Worm (Caenorhabditis elegans): Measurements from ENCODE around the gene cup-5.

Gene cup-5

ce11 chrIII:7584131-7584646 lies at the start of gene cup-5:
TSS of gene cup-5 (plus strand) at chrIII:7584181.
- no peak for TF ChIP-seq nhr-12 (tag; optimal IDR thresholded peaks at IDR 0.05)
- TF ChIP-seq mep-1 (tag; optimal IDR thresholded peaks at IDR 0.05), result peak; percentile 29
- TF ChIP-seq ces-1 (GFP tag; optimal IDR thresholded peaks at IDR 0.05), result no peak
- peak; percentile 67 for TF ChIP-seq lsy-2 (tag; optimal IDR thresholded peaks at IDR 0.05)
- TF ChIP-seq elt-3 (tag; optimal IDR thresholded peaks at IDR 0.05), result no peak
- no peak for TF ChIP-seq hlh-1 (tag; optimal IDR thresholded peaks at IDR 0.05)
- TF ChIP-seq tbx-8 (GFP tag; optimal IDR thresholded peaks at IDR 0.05), result no peak

- TF ChIP-seq elt-3 (tag; optimal IDR thresholded peaks at IDR 0.05), result no peak
- TF ChIP-seq hlh-1 (tag; optimal IDR thresholded peaks at IDR 0.05), result peak; percentile 45
- TF ChIP-seq unc-62 (GFP tag; optimal IDR thresholded peaks at IDR 0.05), result peak; percentile 82
- TF ChIP-seq lsy-2 (tag; optimal IDR thresholded peaks at IDR 0.05), result peak; percentile 29
- TF ChIP-seq unc-120 (tag; optimal IDR thresholded peaks at IDR 0.05; ENCODE audit: poor library complexity, severe bottlenecking), result peak; percentile 45
Observed at ce11 chrIII:7534648-7535047, 49.3 kb upstream of the cup-5 start.

DNA sequence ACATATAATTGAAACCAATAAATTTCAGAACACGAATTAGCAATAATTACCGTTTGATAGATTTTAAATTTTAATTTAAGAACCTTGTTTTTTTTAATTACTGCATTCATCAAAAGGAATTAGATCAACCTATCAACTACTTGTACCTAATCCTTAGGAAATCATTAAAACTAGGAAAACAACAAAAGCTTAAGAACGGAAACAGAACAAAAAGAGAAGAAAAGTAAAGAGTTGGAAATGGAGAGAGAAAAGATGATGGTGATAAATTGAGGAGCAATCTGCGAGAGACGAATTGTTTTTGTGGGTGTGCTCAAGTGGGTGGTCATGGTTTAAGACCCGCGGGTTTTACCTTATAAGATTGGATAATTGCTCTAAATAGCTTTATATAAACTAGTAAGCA lies 48.6 kb upstream of the cup-5 start:
- TF ChIP-seq ceh-39 (tag; optimal IDR thresholded peaks at IDR 0.05) (no peak), pha-4 (tag; optimal IDR thresholded peaks at IDR 0.05) (no peak), ces-1 (GFP tag; optimal IDR thresholded peaks at IDR 0.05) (no peak), hlh-1 (tag; optimal IDR thresholded peaks at IDR 0.05) (no peak), lin-13 (tag; optimal IDR thresholded peaks at IDR 0.05) (no peak), unc-39 (tag; optimal IDR thresholded peaks at IDR 0.05) (no peak), unc-120 (tag; optimal IDR thresholded peaks at IDR 0.05; ENCODE audit: poor library complexity, severe bottlenecking) (no peak), sptf-1 (tag; optimal IDR thresholded peaks at IDR 0.05) (no peak), nhr-2 (tag; optimal IDR thresholded peaks at IDR 0.05) (no peak), unc-62 (GFP tag; optimal IDR thresholded peaks at IDR 0.05) (no peak), elt-3 (tag; optimal IDR thresholded peaks at IDR 0.05) (no peak), lsy-2 (tag; optimal IDR thresholded peaks at IDR 0.05) (no peak), flh-1 (GFP tag; optimal IDR thresholded peaks at IDR 0.05) (no peak), blmp-1 (tag; optimal IDR thresholded peaks at IDR 0.05) (no peak), drap-1 (GFP tag; optimal IDR thresholded peaks at IDR 0.05) (no peak), ceh-83 (GFP tag; optimal IDR thresholded peaks at IDR 0.05) (no peak)

DNA sequence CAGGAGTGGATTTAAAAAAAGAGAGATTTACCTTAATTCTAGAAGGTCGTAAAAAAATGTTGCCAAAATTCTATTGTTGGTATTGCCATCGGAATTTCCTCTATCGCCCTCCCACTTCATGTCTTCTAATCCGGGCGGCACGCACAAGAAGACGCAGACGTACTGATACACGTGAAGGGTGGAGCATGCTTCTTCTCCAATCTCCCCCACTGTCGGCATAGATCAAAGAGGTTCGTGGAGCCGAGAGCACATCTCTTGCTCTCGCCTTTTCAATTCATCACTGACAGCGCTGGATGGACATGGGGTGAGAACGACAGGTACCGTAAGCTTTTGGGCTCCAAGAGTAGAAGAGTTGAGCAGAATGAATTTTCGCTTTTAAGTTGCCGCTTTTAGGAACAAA lies 47.4 kb upstream of the cup-5 start, which contains the start of gene lin-39:
Gene lin-39 (minus strand): TSS at position 74 of the 400 bp plus-strand sequence.
- TF ChIP-seq bed-3 (GFP tag; optimal IDR thresholded peaks at IDR 0.05) (no peak), nhr-237 (tag; optimal IDR thresholded peaks at IDR 0.05) (no peak), unc-62 (GFP tag; optimal IDR thresholded peaks at IDR 0.05) (peak; percentile 44)

ce11 chrIII:7542037-7542436 lies 41.9 kb upstream of the cup-5 start:
- no peak for TF ChIP-seq mab-5 (tag; optimal IDR thresholded peaks at IDR 0.05)
- no peak for TF ChIP-seq ceh-83 (GFP tag; optimal IDR thresholded peaks at IDR 0.05)
- TF ChIP-seq hlh-1 (tag; optimal IDR thresholded peaks at IDR 0.05), result no peak
- TF ChIP-seq flh-1 (GFP tag; optimal IDR thresholded peaks at IDR 0.05), result no peak
- TF ChIP-seq tbx-8 (GFP tag; optimal IDR thresholded peaks at IDR 0.05), result no peak
- no peak for TF ChIP-seq unc-120 (tag; optimal IDR thresholded peaks at IDR 0.05; ENCODE audit: poor library complexity, severe bottlenecking)
- TF ChIP-seq mep-1 (tag; optimal IDR thresholded peaks at IDR 0.05), result no peak
- TF ChIP-seq mls-2 (tag; optimal IDR thresholded peaks at IDR 0.05), result no peak
- TF ChIP-seq elt-3 (tag; optimal IDR thresholded peaks at IDR 0.05), result no peak
- TF ChIP-seq nhr-76 (tag; optimal IDR thresholded peaks at IDR 0.05), result no peak
- no peak for TF ChIP-seq unc-62 (GFP tag; optimal IDR thresholded peaks at IDR 0.05)

ce11 chrIII:7544211-7544610 lies 39.8 kb upstream of the cup-5 start:
- peak; percentile 71 for TF ChIP-seq hlh-1 (tag; optimal IDR thresholded peaks at IDR 0.05)
- TF ChIP-seq unc-62 (GFP tag; optimal IDR thresholded peaks at IDR 0.05), result peak; percentile 82
- TF ChIP-seq mls-2 (tag; optimal IDR thresholded peaks at IDR 0.05), result no peak
- TF ChIP-seq unc-120 (tag; optimal IDR thresholded peaks at IDR 0.05; ENCODE audit: poor library complexity, severe bottlenecking), result peak; percentile 1
- TF ChIP-seq nhr-28 (tag; optimal IDR thresholded peaks at IDR 0.05), result no peak
- peak; percentile 61 for TF ChIP-seq mab-5 (tag; optimal IDR thresholded peaks at IDR 0.05)
- no peak for TF ChIP-seq ceh-43 (GFP tag; optimal IDR thresholded peaks at IDR 0.05)

DNA sequence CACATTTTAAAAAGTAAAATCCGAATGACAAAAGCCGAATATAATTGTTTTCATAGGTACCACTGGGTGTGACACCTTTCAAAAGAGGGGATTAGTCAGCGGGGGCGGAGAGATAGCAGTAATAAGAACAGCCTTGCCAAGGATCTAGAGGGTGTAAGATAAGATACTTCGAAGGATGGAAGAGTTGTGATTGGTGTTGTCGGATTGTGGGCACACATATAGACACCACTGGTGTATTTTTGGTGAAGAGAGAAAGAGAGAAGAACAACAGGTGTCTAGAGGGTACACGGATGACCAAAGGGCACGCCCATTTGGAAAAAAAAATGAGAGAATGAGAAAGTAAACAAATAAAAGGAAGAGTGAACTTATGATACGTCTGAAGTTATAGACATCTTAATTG lies 38.8 kb upstream of the cup-5 start:
- peak; percentile 83 for TF ChIP-seq unc-120 (tag; optimal IDR thresholded peaks at IDR 0.05; ENCODE audit: poor library complexity, severe bottlenecking)
- no peak for TF ChIP-seq lin-32 (GFP tag; optimal IDR thresholded peaks at IDR 0.05)
- peak; percentile 74 for TF ChIP-seq unc-62 (GFP tag; optimal IDR thresholded peaks at IDR 0.05)
- TF ChIP-seq hlh-1 (tag; optimal IDR thresholded peaks at IDR 0.05), result peak; percentile 93
- no peak for TF ChIP-seq mab-5 (tag; optimal IDR thresholded peaks at IDR 0.05)
- TF ChIP-seq mls-2 (tag; optimal IDR thresholded peaks at IDR 0.05), result no peak
- TF ChIP-seq zip-8 (tag; optimal IDR thresholded peaks at IDR 0.05), result no peak
